Worm (Caenorhabditis elegans) whole organism, L1 larva: Measurements from ENCODE around the gene C16C8.14.

Experiments used
- C34B4.2 ChIP-seq: sonication (generic microtip); optimal IDR thresholded peaks from 2 replicates; lab custom pipeline; 2017; ENCODE audit warnings: mild to moderate bottlenecking, missing genetic modification characterization, missing compliant biosample characterization
- Y116A8C.19 ChIP-seq: sonication (generic microtip); optimal IDR thresholded peaks from 2 replicates; lab custom pipeline; 2016; ENCODE audit warnings: missing compliant biosample characterization, missing genetic modification characterization, borderline replicate concordance
- aha-1 ChIP-seq: fragments of 150-350 bp; optimal IDR thresholded peaks from 2 replicates; lab custom pipeline; 2014; ENCODE audit warnings: missing biosample characterization, missing genetic modification characterization
- alr-1 ChIP-seq: fragments of 200-800 bp; sonication (Bioruptor generic); optimal IDR thresholded peaks from 2 replicates; lab custom pipeline; 2018; ENCODE audit warnings: borderline replicate concordance, mild to moderate bottlenecking, missing genetic modification characterization, missing compliant biosample characterization
- blmp-1 ChIP-seq: fragments of 150-350 bp; optimal IDR thresholded peaks from 2 replicates; lab custom pipeline; 2014; ENCODE audit warnings: missing biosample characterization, missing genetic modification characterization
- ceh-82 ChIP-seq, 3 experiments: fragments of 150-350 bp in 1 of 3; sonication (generic microtip) in 2 of 3; optimal IDR thresholded peaks; 2 replicates each; lab custom pipeline; 2014 to 2017; ENCODE audit warnings: missing biosample characterization in 3 of 3, missing genetic modification characterization in 3 of 3
- ceh-90 ChIP-seq: sonication (generic microtip); optimal IDR thresholded peaks from 2 replicates; lab custom pipeline; 2016; ENCODE audit warnings: missing genetic modification characterization, missing compliant biosample characterization
- dpl-1 ChIP-seq, 3 experiments: fragments of 150-350 bp in 2 of 3; sonication (generic microtip) in 1 of 3; optimal IDR thresholded peaks; 2 replicates each; lab custom pipeline; 2014 to 2017; ENCODE audit warnings: missing biosample characterization in 3 of 3, missing genetic modification characterization in 3 of 3, missing genetic modification reagents in 3 of 3
- efl-1 ChIP-seq, 4 experiments: fragments of 150-350 bp; optimal IDR thresholded peaks in 3 of 4; peaks in 1 of 4; 1 replicate in 1 of 4; 2 replicates in 3 of 4; lab custom pipeline; 2014; ENCODE audit warnings: missing biosample characterization in 2 of 4, missing genetic modification characterization in 2 of 4, missing genetic modification reagents in 2 of 4
- efl-3 ChIP-seq: fragments of 200-800 bp; sonication (Bioruptor generic); optimal IDR thresholded peaks from 2 replicates; lab custom pipeline; 2018; ENCODE audit warnings: mild to moderate bottlenecking, missing genetic modification characterization, missing compliant biosample characterization
- egl-13 ChIP-seq: sonication (generic microtip); optimal IDR thresholded peaks from 2 replicates; lab custom pipeline; 2016; ENCODE audit warnings: missing genotype, missing genetic modification reagents, missing genetic modification characterization, missing compliant biosample characterization
- egl-27 ChIP-seq, 2 experiments: fragments of 150-350 bp in 1 of 2; sonication (generic microtip); optimal IDR thresholded peaks; 3 replicates each; lab custom pipeline; 2017 to 2018; ENCODE audit warnings: missing biosample characterization in 2 of 2, missing genetic modification characterization in 2 of 2, missing genetic modification reagents in 2 of 2
- elt-2 ChIP-seq: sonication (generic microtip); optimal IDR thresholded peaks from 2 replicates; lab custom pipeline; 2016; ENCODE audit warnings: missing genetic modification characterization, mild to moderate bottlenecking, inconsistent platforms, missing compliant biosample characterization, missing genetic modification reagents
- elt-3 ChIP-seq, 6 experiments: fragments of 150-350 bp in 1 of 6; sonication (generic microtip); optimal IDR thresholded peaks; 2 replicates each; lab custom pipeline; 2017 to 2018; ENCODE audit warnings: missing biosample characterization in 6 of 6, missing genetic modification characterization in 6 of 6, inconsistent platforms in 1 of 6
- grh-1 ChIP-seq: fragments of 200-800 bp; sonication (Bioruptor generic); IDR thresholded peaks from 2 replicates; pipeline ENCODE4 v1.3.6; 2022; ENCODE audit warnings: missing genetic modification reagents, missing genetic modification characterization, missing compliant biosample characterization
- hlh-17 ChIP-seq: fragments of 200-800 bp; sonication (Bioruptor generic); optimal IDR thresholded peaks from 2 replicates; lab custom pipeline; 2018; ENCODE audit warnings: missing genetic modification characterization, mild to moderate bottlenecking, missing compliant biosample characterization, moderate library complexity, borderline replicate concordance
- hlh-4 ChIP-seq: sonication (generic microtip); optimal IDR thresholded peaks from 2 replicates; lab custom pipeline; 2016; ENCODE audit warnings: mild to moderate bottlenecking, missing genetic modification characterization, missing compliant biosample characterization
- isw-1 ChIP-seq: fragments of 200-800 bp; sonication (Bioruptor generic); IDR thresholded peaks from 2 replicates; pipeline ENCODE4 v1.3.6; 2022; ENCODE audit warnings: missing genetic modification characterization, missing compliant biosample characterization
- jun-1 ChIP-seq: fragments of 150-350 bp; optimal IDR thresholded peaks from 2 replicates; lab custom pipeline; 2014; ENCODE audit warnings: missing biosample characterization, missing genetic modification reagents, missing genetic modification characterization
- lin-14 ChIP-seq: fragments of 200-800 bp; sonication (Bioruptor generic); optimal IDR thresholded peaks from 2 replicates; lab custom pipeline; 2018; ENCODE audit warnings: mild to moderate bottlenecking, missing genetic modification characterization, moderate library complexity, missing compliant biosample characterization
- lin-15B ChIP-seq: fragments of 150-350 bp; sonication (generic microtip); optimal IDR thresholded peaks from 3 replicates; lab custom pipeline; 2014; ENCODE audit warnings: missing biosample characterization, missing genetic modification characterization
- lin-35 ChIP-seq, 2 experiments: fragments of 150-350 bp; optimal IDR thresholded peaks; 2 replicates each; lab custom pipeline; 2014; ENCODE audit warnings: missing biosample characterization in 2 of 2, missing genetic modification characterization in 2 of 2, missing genetic modification reagents in 2 of 2
- lin-39 ChIP-seq: fragments of 150-350 bp; optimal IDR thresholded peaks from 2 replicates; lab custom pipeline; 2014; ENCODE audit warnings: missing biosample characterization, missing genetic modification reagents, missing genetic modification characterization
- lsy-2 ChIP-seq, 2 experiments: fragments of 150-350 bp; optimal IDR thresholded peaks; 2 replicates each; lab custom pipeline; 2014; ENCODE audit warnings: missing biosample characterization in 2 of 2, missing genetic modification characterization in 2 of 2
- mep-1 ChIP-seq: fragments of 150-350 bp; optimal IDR thresholded peaks from 2 replicates; lab custom pipeline; 2014; ENCODE audit warnings: missing biosample characterization, missing genetic modification characterization
- nhr-11 ChIP-seq: fragments of 150-350 bp; optimal IDR thresholded peaks from 2 replicates; lab custom pipeline; 2014; ENCODE audit warnings: missing biosample characterization, missing genetic modification characterization
- nhr-19 ChIP-seq: fragments of 200-800 bp; sonication (Bioruptor generic); conservative IDR thresholded peaks from 2 replicates; pipeline ENCODE4 v1.3.6; 2022; ENCODE audit warnings: missing genetic modification characterization, missing compliant biosample characterization
- nhr-20 ChIP-seq: sonication (generic microtip); optimal IDR thresholded peaks from 2 replicates; lab custom pipeline; 2016; ENCODE audit warnings: mild to moderate bottlenecking, missing genetic modification characterization, missing compliant biosample characterization
- nhr-47 ChIP-seq: sonication (generic microtip); optimal IDR thresholded peaks from 2 replicates; lab custom pipeline; 2016; ENCODE audit warnings: mild to moderate bottlenecking, missing genetic modification characterization, moderate library complexity, missing compliant biosample characterization
- nhr-71 ChIP-seq: sonication (generic microtip); optimal IDR thresholded peaks from 2 replicates; lab custom pipeline; 2016; ENCODE audit warnings: mild to moderate bottlenecking, missing genetic modification characterization, moderate library complexity, missing compliant biosample characterization
- nhr-76 ChIP-seq: sonication (generic microtip); optimal IDR thresholded peaks from 2 replicates; lab custom pipeline; 2017; ENCODE audit warnings: missing biosample characterization, missing genetic modification characterization
- nhr-77 ChIP-seq: fragments of 150-350 bp; optimal IDR thresholded peaks from 2 replicates; lab custom pipeline; 2014; ENCODE audit warnings: missing biosample characterization, missing genetic modification characterization
- nhr-85 ChIP-seq: sonication (generic microtip); peaks from one replicate; lab custom pipeline; 2016; ENCODE audit warnings: missing genetic modification characterization, inconsistent platforms, missing compliant biosample characterization
- nhr-90 ChIP-seq: sonication (generic microtip); optimal IDR thresholded peaks from 2 replicates; lab custom pipeline; 2016; ENCODE audit warnings: mild to moderate bottlenecking, missing genetic modification characterization, missing compliant biosample characterization; ENCODE audit not compliant: poor library complexity
- pqm-1 ChIP-seq: sonication (generic microtip); optimal IDR thresholded peaks from 3 replicates; lab custom pipeline; 2017; ENCODE audit warnings: missing biosample characterization, missing genetic modification characterization
- rnt-1 ChIP-seq: sonication (generic microtip); optimal IDR thresholded peaks from 2 replicates; lab custom pipeline; 2016; ENCODE audit warnings: mild to moderate bottlenecking, missing genetic modification characterization, moderate library complexity, missing compliant biosample characterization
- skn-1 ChIP-seq: fragments of 150-350 bp; optimal IDR thresholded peaks from 2 replicates; lab custom pipeline; 2014; ENCODE audit warnings: missing biosample characterization, missing genetic modification characterization
- snu-23 ChIP-seq: sonication (generic microtip); optimal IDR thresholded peaks from 2 replicates; lab custom pipeline; 2016; ENCODE audit warnings: missing genetic modification characterization, missing compliant biosample characterization
- sup-37 ChIP-seq: fragments of 200-800 bp; sonication (Bioruptor generic); optimal IDR thresholded peaks from 2 replicates; lab custom pipeline; 2018; ENCODE audit warnings: mild to moderate bottlenecking, missing genetic modification characterization, missing compliant biosample characterization
- tbx-2 ChIP-seq: sonication (generic microtip); optimal IDR thresholded peaks from 2 replicates; lab custom pipeline; 2016; ENCODE audit warnings: missing genetic modification characterization, missing compliant biosample characterization
- tlp-1 ChIP-seq: fragments of 150-350 bp; optimal IDR thresholded peaks from 2 replicates; lab custom pipeline; 2014; ENCODE audit warnings: missing biosample characterization, missing genetic modification characterization
- unc-62 ChIP-seq: fragments of 150-350 bp; optimal IDR thresholded peaks from 2 replicates; lab custom pipeline; 2014; ENCODE audit warnings: missing biosample characterization, missing genetic modification reagents, missing genetic modification characterization
- unc-98 ChIP-seq: fragments of 200-800 bp; sonication (Bioruptor generic); IDR thresholded peaks from 2 replicates; pipeline ENCODE4 v1.3.6; 2022; ENCODE audit warnings: missing genetic modification characterization, missing compliant biosample characterization
- vab-15 ChIP-seq: sonication (generic microtip); optimal IDR thresholded peaks from 2 replicates; lab custom pipeline; 2017; ENCODE audit warnings: missing genotype, mild to moderate bottlenecking, missing genetic modification characterization, missing compliant biosample characterization
- xbp-1 ChIP-seq: sonication (generic microtip); optimal IDR thresholded peaks from 2 replicates; lab custom pipeline; 2016; ENCODE audit warnings: missing genetic modification characterization, missing compliant biosample characterization
- zag-1 ChIP-seq: fragments of 150-350 bp; optimal IDR thresholded peaks from 2 replicates; lab custom pipeline; 2014; ENCODE audit warnings: missing biosample characterization, missing genetic modification characterization
- ztf-11 ChIP-seq, 2 experiments: sonication (generic microtip); optimal IDR thresholded peaks; 2 replicates each; lab custom pipeline; 2016 to 2017; ENCODE audit warnings: missing genetic modification characterization in 2 of 2, missing biosample characterization in 1 of 2, missing compliant biosample characterization in 1 of 2
- ztf-4 ChIP-seq: fragments of 150-350 bp; optimal IDR thresholded peaks from 2 replicates; lab custom pipeline; 2014; ENCODE audit warnings: missing biosample characterization, missing genetic modification characterization

Gene C16C8.14

ce11 chrII:3438280-3438679, 11.3 kb upstream of the C16C8.14 start:
- TF ChIP-seq unc-62 (no peak), blmp-1 (tag; lab: Kevin White, UChicago) (peak; percentile 90)

ce11 chrII:3439244-3439698, 10.3 kb upstream of the C16C8.14 start:
- TF ChIP-seq Y116A8C.19 (no peak), rnt-1 (tag; lab: Kevin White, UChicago) (peak; percentile 51), hlh-17 (GFP tag; lab: Kevin White, UChicago) (no peak), egl-27 (tag; optimal IDR thresholded peaks at IDR 0.05; lab: Kevin White, UChicago) (no peak), egl-13 (tag; lab: Kevin White, UChicago) (no peak), snu-23 (GFP tag; lab: Kevin White, UChicago) (peak; percentile 38), lsy-2 (tag; optimal IDR thresholded peaks at IDR 0.05; lab: Kevin White, UChicago) (no peak), lin-39 (tag; lab: Kevin White, UChicago) (no peak), isw-1 (GFP tag; lab: Robert Waterston, UW) (no peak), nhr-19 (GFP tag; lab: Robert Waterston, UW) (peak; percentile 64), ceh-82 (tag; optimal IDR thresholded peaks at IDR 0.05; lab: Kevin White, UChicago) (peak in 1 of 3 experiments; percentile 3), tlp-1 (peak; percentile 62), hlh-4 (no peak), mep-1 (tag; lab: Kevin White, UChicago) (peak; percentile 16), blmp-1 (tag; lab: Kevin White, UChicago) (peak; percentile 66), xbp-1 (tag; lab: Kevin White, UChicago) (peak; percentile 4), nhr-90 (tag; lab: Kevin White, UChicago) (peak; percentile 75), lin-14 (GFP tag; lab: Kevin White, UChicago) (peak; percentile 60), ztf-11 (tag; optimal IDR thresholded peaks at IDR 0.05; lab: Kevin White, UChicago) (no peak), vab-15 (tag; lab: Kevin White, UChicago) (no peak), nhr-85 (peak; percentile 57), nhr-47 (peak; percentile 64), tbx-2 (tag; lab: Kevin White, UChicago) (peak; percentile 22), lin-35 (GFP tag; optimal IDR thresholded peaks at IDR 0.05; lab: Kevin White, UChicago) (peak in 1 of 2 experiments; percentile 54), dpl-1 (GFP tag; optimal IDR thresholded peaks at IDR 0.05; lab: Kevin White, UChicago) (peak in 1 of 3 experiments; percentile 3), nhr-77 (tag; lab: Kevin White, UChicago) (no peak), efl-1 (optimal IDR thresholded peaks at IDR 0.05; lab: Kevin White, UChicago) (peak in 1 of 2 experiments; percentile 20), efl-1 (GFP tag; optimal IDR thresholded peaks at IDR 0.05 in 1 of 2; lab: Kevin White, UChicago) (no peak), sup-37 (peak; percentile 10), unc-98 (GFP tag; lab: Robert Waterston, UW) (no peak), grh-1 (GFP tag; lab: Robert Waterston, UW) (0 out of 2 replicates have a peak, but pooled peaks have one; percentile 6), lin-15B (no peak), ceh-90 (tag; lab: Kevin White, UChicago) (no peak), skn-1 (tag; lab: Kevin White, UChicago) (no peak), alr-1 (tag; lab: Kevin White, UChicago) (no peak), zag-1 (tag; lab: Kevin White, UChicago) (no peak), jun-1 (peak; percentile 6), nhr-76 (tag; lab: Kevin White, UChicago) (no peak), elt-2 (tag; lab: Kevin White, UChicago) (peak; percentile 97), elt-3 (tag; optimal IDR thresholded peaks at IDR 0.05; lab: Kevin White, UChicago) (peak in 3 of 6 experiments; percentile 45 to 62 (median 46)), ztf-4 (tag; lab: Kevin White, UChicago) (no peak), efl-3 (GFP tag; lab: Kevin White, UChicago) (no peak), nhr-20 (tag; lab: Kevin White, UChicago) (peak; percentile 39), nhr-71 (peak; percentile 60), C34B4.2 (no peak), pqm-1 (peak; percentile 43), nhr-11 (tag; lab: Kevin White, UChicago) (no peak), aha-1 (tag; lab: Kevin White, UChicago) (no peak)
